Worm (Caenorhabditis elegans) whole organism, young adult: ENCODE measurements around the gene M163.11.

Experiments used
- B0019.2 ChIP-seq: fragments of 200-800 bp; sonication (Bioruptor generic); conservative IDR thresholded peaks from 2 replicates; pipeline ENCODE4 v1.3.6; 2022; ENCODE audit warnings: missing genetic modification reagents, missing genetic modification characterization, missing compliant biosample characterization
- B0035.1 ChIP-seq: sonication (generic microtip); optimal IDR thresholded peaks from 2 replicates; lab custom pipeline; 2016; ENCODE audit warnings: missing genetic modification characterization, mild to moderate bottlenecking, missing compliant biosample characterization, missing genotype, missing genetic modification reagents
- C06A6.2 ChIP-seq: fragments of 200-800 bp; sonication (Bioruptor generic); conservative IDR thresholded peaks from 2 replicates; pipeline ENCODE4 v1.3.6; 2022; ENCODE audit warnings: missing genetic modification characterization, missing compliant biosample characterization
- C17E4.6 ChIP-seq: fragments of 200-800 bp; sonication (Bioruptor generic); IDR thresholded peaks from 2 replicates; pipeline ENCODE4 v1.3.6; 2022; ENCODE audit warnings: missing genetic modification reagents, missing genetic modification characterization, missing compliant biosample characterization
- F57A8.1 ChIP-seq: fragments of 200-800 bp; sonication (Bioruptor generic); optimal IDR thresholded peaks from 2 replicates; lab custom pipeline; 2018; ENCODE audit warnings: mild to moderate bottlenecking, missing genetic modification characterization, moderate library complexity, missing compliant biosample characterization
- K11D2.4 ChIP-seq: fragments of 200-800 bp; sonication (Bioruptor generic); IDR thresholded peaks from 2 replicates; pipeline ENCODE4 v1.3.6; 2022; ENCODE audit warnings: missing genetic modification reagents, missing genetic modification characterization, missing compliant biosample characterization
- T07F8.4 ChIP-seq: sonication (generic microtip); optimal IDR thresholded peaks from 2 replicates; lab custom pipeline; 2016; ENCODE audit warnings: mild to moderate bottlenecking, missing genetic modification characterization, moderate library complexity, missing compliant biosample characterization
- Y53F4B.3 ChIP-seq: fragments of 200-800 bp; sonication (Bioruptor generic); IDR thresholded peaks from 2 replicates; pipeline ENCODE4 v1.3.6; 2022; ENCODE audit warnings: missing genetic modification reagents, missing genetic modification characterization, missing compliant biosample characterization
- Y53G8AR.9 ChIP-seq: fragments of 200-800 bp; sonication (Bioruptor generic); conservative IDR thresholded peaks from 2 replicates; pipeline ENCODE4 v1.3.6; 2022; ENCODE audit warnings: missing genetic modification reagents, missing genetic modification characterization, missing compliant biosample characterization
- Y56A3A.18 ChIP-seq: fragments of 200-800 bp; sonication (Bioruptor generic); IDR thresholded peaks from 2 replicates; pipeline ENCODE4 v1.3.6; 2022; ENCODE audit warnings: missing genetic modification reagents, missing genetic modification characterization, missing compliant biosample characterization
- Y67H2A.10 ChIP-seq: fragments of 200-800 bp; sonication (Bioruptor generic); conservative IDR thresholded peaks from 2 replicates; pipeline ENCODE4 v1.3.6; 2022; ENCODE audit warnings: missing genetic modification reagents, missing genetic modification characterization, missing compliant biosample characterization
- Y95B8A.8 ChIP-seq: fragments of 200-800 bp; sonication (Bioruptor generic); IDR thresholded peaks from 2 replicates; pipeline ENCODE4 v1.3.6; 2022; ENCODE audit warnings: missing genetic modification reagents, missing genetic modification characterization, missing compliant biosample characterization
- ZK185.1 ChIP-seq: sonication (generic microtip); optimal IDR thresholded peaks from 2 replicates; lab custom pipeline; 2016; ENCODE audit warnings: mild to moderate bottlenecking, missing genetic modification characterization, missing compliant biosample characterization; ENCODE audit not compliant: poor library complexity, severe bottlenecking
- ama-1 ChIP-seq, 3 experiments: fragments of 150-350 bp in 1 of 3; sonication (generic microtip) in 2 of 3; optimal IDR thresholded peaks; 2 replicates each; lab custom pipeline; 2014 to 2018; ENCODE audit warnings: missing biosample characterization in 2 of 3, missing genetic modification characterization in 2 of 3, missing genetic modification reagents in 2 of 3
- aptf-2 ChIP-seq: fragments of 200-800 bp; sonication (Bioruptor generic); conservative IDR thresholded peaks from 2 replicates; pipeline ENCODE4 v1.3.6; 2022; ENCODE audit warnings: missing genetic modification reagents, missing genetic modification characterization, missing compliant biosample characterization
- aptf-3 ChIP-seq: fragments of 200-800 bp; sonication (Bioruptor generic); IDR thresholded peaks from 2 replicates; pipeline ENCODE4 v1.3.6; 2022; ENCODE audit warnings: missing genetic modification characterization, missing compliant biosample characterization
- athp-1 ChIP-seq: sonication (generic microtip); optimal IDR thresholded peaks from 2 replicates; lab custom pipeline; 2017; ENCODE audit warnings: mild to moderate bottlenecking, missing genetic modification characterization, missing compliant biosample characterization
- attf-3 ChIP-seq: fragments of 200-800 bp; sonication (Bioruptor generic); conservative IDR thresholded peaks from 2 replicates; pipeline ENCODE4 v1.3.6; 2022; ENCODE audit warnings: missing genetic modification reagents, missing genetic modification characterization, missing compliant biosample characterization
- ccch-3 ChIP-seq: fragments of 200-800 bp; sonication (Bioruptor generic); optimal IDR thresholded peaks from 2 replicates; lab custom pipeline; 2018; ENCODE audit warnings: mild to moderate bottlenecking, missing genetic modification characterization, missing compliant biosample characterization
- ceh-58 ChIP-seq: fragments of 200-800 bp; sonication (Bioruptor generic); IDR thresholded peaks from 2 replicates; pipeline ENCODE4 v1.3.6; 2022; ENCODE audit warnings: missing genetic modification characterization, missing compliant biosample characterization
- ceh-91 ChIP-seq: fragments of 200-800 bp; sonication (Bioruptor generic); IDR thresholded peaks from 2 replicates; pipeline ENCODE4 v1.3.6; 2022; ENCODE audit warnings: missing genetic modification reagents, missing genetic modification characterization, missing compliant biosample characterization
- chd-7 ChIP-seq: sonication (generic microtip); optimal IDR thresholded peaks from 2 replicates; lab custom pipeline; 2016; ENCODE audit warnings: mild to moderate bottlenecking, missing genetic modification characterization, moderate library complexity, missing compliant biosample characterization
- egl-18 ChIP-seq: fragments of 200-800 bp; sonication (Bioruptor generic); IDR thresholded peaks from 2 replicates; pipeline ENCODE4 v1.3.6; 2022; ENCODE audit warnings: missing genetic modification reagents, missing genetic modification characterization, missing compliant biosample characterization
- ets-4 ChIP-seq: fragments of 200-800 bp; sonication (Bioruptor generic); optimal IDR thresholded peaks from 2 replicates; lab custom pipeline; 2018; ENCODE audit warnings: mild to moderate bottlenecking, missing genetic modification characterization, missing compliant biosample characterization
- him-1 ChIP-seq: sonication (generic microtip); optimal IDR thresholded peaks from 2 replicates; lab custom pipeline; 2016; ENCODE audit warnings: missing genotype, missing genetic modification reagents, missing genetic modification characterization, missing compliant biosample characterization
- hrde-1 ChIP-seq: sonication (generic microtip); optimal IDR thresholded peaks from 2 replicates; lab custom pipeline; 2016; ENCODE audit warnings: missing genetic modification characterization, mild to moderate bottlenecking, missing compliant biosample characterization, moderate library complexity, missing genotype, missing genetic modification reagents, borderline replicate concordance
- lin-26 ChIP-seq: fragments of 200-800 bp; sonication (Bioruptor generic); IDR thresholded peaks from 2 replicates; pipeline ENCODE4 v1.3.6; 2022; ENCODE audit warnings: missing genetic modification reagents, missing genetic modification characterization, missing compliant biosample characterization
- lin-54 ChIP-seq: fragments of 200-800 bp; sonication (Bioruptor generic); optimal IDR thresholded peaks from 2 replicates; lab custom pipeline; 2018; ENCODE audit warnings: mild to moderate bottlenecking, missing genetic modification characterization, missing compliant biosample characterization
- lsl-1 ChIP-seq: fragments of 200-800 bp; sonication (Bioruptor generic); optimal IDR thresholded peaks from 2 replicates; lab custom pipeline; 2018; ENCODE audit warnings: mild to moderate bottlenecking, missing genetic modification characterization, moderate library complexity, missing compliant biosample characterization
- lsy-27 ChIP-seq: sonication (generic microtip); optimal IDR thresholded peaks from 2 replicates; lab custom pipeline; 2017; ENCODE audit warnings: missing genetic modification characterization, mild to moderate bottlenecking, missing compliant biosample characterization, antibody characterized with exemption, missing genotype, borderline replicate concordance; ENCODE audit not compliant: insufficient read depth
- madf-3 ChIP-seq: fragments of 200-800 bp; sonication (Bioruptor generic); IDR thresholded peaks from 2 replicates; pipeline ENCODE4 v1.3.6; 2022; ENCODE audit warnings: missing genetic modification reagents, missing genetic modification characterization, missing compliant biosample characterization
- mel-28 ChIP-seq: sonication (generic microtip); optimal IDR thresholded peaks from 2 replicates; lab custom pipeline; 2016; ENCODE audit warnings: borderline replicate concordance, mild to moderate bottlenecking, missing genetic modification characterization, missing compliant biosample characterization
- mxl-1 ChIP-seq: sonication (generic microtip); optimal IDR thresholded peaks from 2 replicates; lab custom pipeline; 2016; ENCODE audit warnings: missing genetic modification characterization, missing compliant biosample characterization
- nfyb-1 ChIP-seq: fragments of 200-800 bp; sonication (Bioruptor generic); IDR thresholded peaks from 2 replicates; pipeline ENCODE4 v1.3.6; 2022; ENCODE audit warnings: missing genetic modification reagents, missing genetic modification characterization, missing compliant biosample characterization
- rcor-1 ChIP-seq: fragments of 200-800 bp; sonication (Bioruptor generic); IDR thresholded peaks from 2 replicates; pipeline ENCODE4 v1.3.6; 2022; ENCODE audit warnings: missing genetic modification reagents, missing genetic modification characterization, missing compliant biosample characterization
- repo-1 ChIP-seq: sonication (generic microtip); optimal IDR thresholded peaks from 2 replicates; lab custom pipeline; 2017; ENCODE audit warnings: mild to moderate bottlenecking, missing genetic modification characterization, missing compliant biosample characterization
- rpc-1 ChIP-seq, 2 experiments: fragments of 150-350 bp in 1 of 2; sonication (generic microtip) in 1 of 2; optimal IDR thresholded peaks; 2 replicates each; lab custom pipeline; 2014 to 2018; ENCODE audit warnings: missing biosample characterization in 1 of 2, missing genetic modification characterization in 1 of 2, missing genetic modification reagents in 1 of 2, missing genotype in 1 of 2
- snpc-1.1 ChIP-seq: sonication (generic microtip); optimal IDR thresholded peaks from 2 replicates; lab custom pipeline; 2017; ENCODE audit warnings: missing genetic modification characterization, mild to moderate bottlenecking, missing compliant biosample characterization, antibody characterized with exemption, moderate library complexity, missing genotype, missing genetic modification reagents; ENCODE audit not compliant: insufficient read depth
- snpc-3.4 ChIP-seq: sonication (generic microtip); optimal IDR thresholded peaks from 2 replicates; lab custom pipeline; 2017; ENCODE audit warnings: missing genetic modification characterization, mild to moderate bottlenecking, missing compliant biosample characterization, antibody characterized with exemption, moderate library complexity, missing genotype, missing genetic modification reagents
- snpc-4 ChIP-seq, 5 experiments: fragments of 150-350 bp in 1 of 5; sonication (generic microtip) in 4 of 5; optimal IDR thresholded peaks; 2 replicates each; lab custom pipeline; 2014 to 2018; ENCODE audit warnings: missing genetic modification characterization in 5 of 5, missing biosample characterization in 3 of 5, antibody characterized with exemption in 2 of 5, mild to moderate bottlenecking in 2 of 5, missing compliant biosample characterization in 2 of 5, missing genotype in 2 of 5, moderate library complexity in 2 of 5, missing genetic modification reagents in 1 of 5
- tlf-1 ChIP-seq: fragments of 200-800 bp; sonication (Bioruptor generic); optimal IDR thresholded peaks from 2 replicates; lab custom pipeline; 2018; ENCODE audit warnings: mild to moderate bottlenecking, missing genetic modification characterization, missing compliant biosample characterization
- unc-62 ChIP-seq: fragments of 150-350 bp; optimal IDR thresholded peaks from 2 replicates; lab custom pipeline; 2014; ENCODE audit warnings: missing biosample characterization, missing genetic modification reagents, missing genetic modification characterization
- xnd-1 ChIP-seq: sonication (generic microtip); optimal IDR thresholded peaks from 2 replicates; lab custom pipeline; 2016; ENCODE audit warnings: missing genotype, missing genetic modification reagents, missing genetic modification characterization, missing compliant biosample characterization
- zim-3 ChIP-seq: sonication (generic microtip); optimal IDR thresholded peaks from 2 replicates; lab custom pipeline; 2017; ENCODE audit warnings: mild to moderate bottlenecking, missing genetic modification characterization, moderate library complexity, missing compliant biosample characterization
- ztf-18 ChIP-seq: sonication (generic microtip); optimal IDR thresholded peaks from 2 replicates; lab custom pipeline; 2016; ENCODE audit warnings: missing genotype, mild to moderate bottlenecking, missing genetic modification characterization, missing compliant biosample characterization
- ztf-26 ChIP-seq: sonication (generic microtip); optimal IDR thresholded peaks from 2 replicates; lab custom pipeline; 2017; ENCODE audit warnings: missing genetic modification characterization, missing compliant biosample characterization

The M163.11 gene

DNA sequence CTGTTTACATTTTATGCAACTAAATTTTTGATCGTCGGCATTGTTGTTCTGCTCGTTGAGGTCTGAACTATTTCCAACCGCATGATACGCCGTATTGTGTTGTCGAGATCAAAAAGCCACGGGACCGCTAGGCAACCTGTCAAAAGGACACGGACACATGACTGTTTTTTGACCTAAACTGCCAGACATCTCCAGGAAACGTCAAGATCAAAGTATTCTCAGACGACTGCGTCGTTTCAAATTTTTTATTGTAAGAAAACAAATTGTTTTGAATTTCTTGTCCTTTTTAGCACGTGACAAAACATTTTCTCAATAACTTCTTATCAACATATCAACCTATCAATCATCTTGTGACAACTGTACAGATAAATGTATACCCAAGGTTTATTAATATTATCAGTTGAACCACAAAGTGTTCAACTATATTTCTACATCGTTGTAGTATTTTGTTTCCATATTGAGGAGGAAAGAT is 23.0 kb downstream of the M163.11 start (continued):
- TF ChIP-seq F57A8.1 (GFP tag; lab: Kevin White, UChicago), result no peak
- TF ChIP-seq ztf-18, result peak; percentile 18
- no peak for TF ChIP-seq ets-4 (GFP tag; lab: Kevin White, UChicago)
- peak; percentile 88 for TF ChIP-seq ztf-26 (tag; lab: Kevin White, UChicago)
- TF ChIP-seq athp-1, result no peak
- no peak for TF ChIP-seq ZK185.1
- no peak for TF ChIP-seq Y53G8AR.9 (GFP tag; lab: Robert Waterston, UW)
- TF ChIP-seq hrde-1 (tag; lab: Kevin White, UChicago), result no peak
- no peak for TF ChIP-seq T07F8.4
- TF ChIP-seq egl-18 (GFP tag; lab: Robert Waterston, UW), result no peak
- TF ChIP-seq zim-3 (tag; lab: Kevin White, UChicago), result peak; percentile 3
- TF ChIP-seq nfyb-1, result 0 out of 2 replicates have a peak, but pooled peaks have one; percentile 28
- no peak for TF ChIP-seq Y56A3A.18 (GFP tag; lab: Robert Waterston, UW)
- peak; percentile 97 for TF ChIP-seq unc-62 (GFP tag; lab: Kevin White, UChicago)
- TF ChIP-seq B0035.1 (tag; lab: Kevin White, UChicago), result no peak
- TF ChIP-seq chd-7 (tag; lab: Kevin White, UChicago), result peak; percentile 72
- no peak for TF ChIP-seq lsy-27
- no peak for TF ChIP-seq ccch-3
- no peak for TF ChIP-seq rcor-1 (GFP tag; lab: Robert Waterston, UW)
- TF ChIP-seq B0019.2 (GFP tag; lab: Robert Waterston, UW), result no peak
- peak; percentile 74 for TF ChIP-seq C06A6.2 (GFP tag; lab: Robert Waterston, UW)
- no peak for TF ChIP-seq attf-3
- TF ChIP-seq mel-28 (tag; lab: Kevin White, UChicago), result no peak
- TF ChIP-seq Y53F4B.3 (GFP tag; lab: Robert Waterston, UW), result no peak
- TF ChIP-seq ceh-58 (GFP tag; lab: Robert Waterston, UW), result no peak
- TF ChIP-seq ama-1 (optimal IDR thresholded peaks at IDR 0.05; lab: Kevin White, UChicago), result no peak
- TF ChIP-seq ama-1 (GFP tag; optimal IDR thresholded peaks at IDR 0.05; lab: Kevin White, UChicago), result no peak
- no peak for TF ChIP-seq rpc-1 (optimal IDR thresholded peaks at IDR 0.05; lab: Kevin White, UChicago)
- no peak for TF ChIP-seq rpc-1 (tag; optimal IDR thresholded peaks at IDR 0.05; lab: Kevin White, UChicago)
- TF ChIP-seq aptf-3, result no peak
- no peak for TF ChIP-seq xnd-1 (tag; lab: Kevin White, UChicago)
- TF ChIP-seq tlf-1 (GFP tag; lab: Kevin White, UChicago), result peak; percentile 77
- TF ChIP-seq K11D2.4 (GFP tag; lab: Robert Waterston, UW), result peak; percentile 83
- no peak for TF ChIP-seq Y67H2A.10
- TF ChIP-seq Y95B8A.8 (GFP tag; lab: Robert Waterston, UW), result peak; percentile 61; the same call in 1 of the 2 replicates
- TF ChIP-seq repo-1 (tag; lab: Kevin White, UChicago), result no peak
- TF ChIP-seq C17E4.6, result no peak
- peak; percentile 77; the same call in 1 of the 2 replicates for TF ChIP-seq lin-26 (GFP tag; lab: Robert Waterston, UW)
- TF ChIP-seq lin-54 (GFP tag; lab: Kevin White, UChicago), result peak; percentile 12
- no peak for TF ChIP-seq madf-3
- TF ChIP-seq aptf-2 (GFP tag; lab: Robert Waterston, UW), result no peak
- TF ChIP-seq snpc-4 (GFP tag; optimal IDR thresholded peaks at IDR 0.05; lab: Kevin White, UChicago), result no peak
- TF ChIP-seq snpc-4 (tag; optimal IDR thresholded peaks at IDR 0.05; lab: Kevin White, UChicago), result peak in 2 of 4 experiments; percentile 1 to 40
- no peak for TF ChIP-seq lsl-1 (GFP tag; lab: Kevin White, UChicago)
- no peak for TF ChIP-seq snpc-3.4
- no peak for TF ChIP-seq snpc-1.1 (tag; lab: Kevin White, UChicago)
- no peak for TF ChIP-seq mxl-1
- TF ChIP-seq him-1 (tag; lab: Kevin White, UChicago), result no peak
- TF ChIP-seq ceh-91 (GFP tag; lab: Robert Waterston, UW), result no peak
